Fruit fly (Drosophila melanogaster) whole organism, embryonic: ENCODE measurements around the gene Socs36E.

Experiments used
- B-H1 ChIP-seq: fragments of 200-800 bp; sonication (Bioruptor generic); IDR thresholded peaks from 3 replicates; pipeline ENCODE4 v1.3.6; 2022; ENCODE audit warnings: missing biosample characterization, missing genetic modification characterization
- CG10366 ChIP-seq: fragments of 200-800 bp; sonication (Bioruptor generic); IDR thresholded peaks from 2 replicates; pipeline ENCODE4 v1.3.6; 2022; ENCODE audit warnings: missing biosample characterization, missing genetic modification characterization
- CG10959 ChIP-seq: fragments of 200-800 bp; sonication (Bioruptor generic); IDR thresholded peaks from 2 replicates; pipeline ENCODE4 v1.3.6; 2022; ENCODE audit warnings: missing biosample characterization, missing genetic modification characterization
- CG12155 ChIP-seq: fragments of 200-800 bp; sonication (Bioruptor generic); optimal IDR thresholded peaks from 3 replicates; lab custom pipeline; 2016; ENCODE audit warnings: missing biosample characterization, missing genetic modification characterization
- CG12391 ChIP-seq: fragments of 200-800 bp; sonication (Bioruptor generic); optimal IDR thresholded peaks from 3 replicates; lab custom pipeline; 2018; ENCODE audit warnings: missing biosample characterization, mild to moderate bottlenecking, missing genetic modification characterization, moderate library complexity
- CG13775 ChIP-seq: fragments of 200-800 bp; sonication (Bioruptor generic); optimal IDR thresholded peaks from 3 replicates; lab custom pipeline; 2017; ENCODE audit warnings: missing biosample characterization, mild to moderate bottlenecking, missing genetic modification characterization
- CG14667 ChIP-seq: fragments of 200-800 bp; sonication (Bioruptor generic); IDR thresholded peaks from 2 replicates; pipeline ENCODE4 v1.3.6; 2022; ENCODE audit warnings: missing biosample characterization, missing genetic modification characterization
- CG15269 ChIP-seq: fragments of 200-800 bp; sonication (Bioruptor generic); optimal IDR thresholded peaks from 2 replicates; lab custom pipeline; 2018; ENCODE audit warnings: missing biosample characterization, mild to moderate bottlenecking, missing genetic modification characterization, moderate library complexity
- CG15479 ChIP-seq: fragments of 200-800 bp; sonication (Bioruptor generic); optimal IDR thresholded peaks from 3 replicates; lab custom pipeline; 2019; ENCODE audit warnings: missing biosample characterization, mild to moderate bottlenecking, missing genetic modification characterization, moderate library complexity
- CG15601 ChIP-seq: fragments of 200-800 bp; sonication (Bioruptor generic); optimal IDR thresholded peaks from 3 replicates; lab custom pipeline; 2019; ENCODE audit warnings: missing biosample characterization, mild to moderate bottlenecking, missing genetic modification characterization, moderate library complexity
- CG17328 ChIP-seq: fragments of 200-800 bp; sonication (Bioruptor generic); IDR thresholded peaks from 2 replicates; pipeline ENCODE4 v1.3.6; 2022; ENCODE audit warnings: missing biosample characterization, missing genetic modification characterization
- CG17359 ChIP-seq: fragments of 200-800 bp; sonication (Bioruptor generic); optimal IDR thresholded peaks from 3 replicates; lab custom pipeline; 2018; ENCODE audit warnings: missing biosample characterization, mild to moderate bottlenecking, missing genetic modification characterization, moderate library complexity
- CG18764 ChIP-seq: fragments of 200-800 bp; sonication (Bioruptor generic); optimal IDR thresholded peaks from 3 replicates; lab custom pipeline; 2016; ENCODE audit warnings: missing biosample characterization, missing genetic modification characterization
- CG2678 ChIP-seq: fragments of 200-800 bp; sonication (Bioruptor generic); optimal IDR thresholded peaks from 3 replicates; lab custom pipeline; 2019; ENCODE audit warnings: missing biosample characterization, mild to moderate bottlenecking, missing genetic modification characterization, moderate library complexity
- CG3281 ChIP-seq: fragments of 200-800 bp; sonication (Bioruptor generic); optimal IDR thresholded peaks from 3 replicates; lab custom pipeline; 2017; ENCODE audit warnings: missing biosample characterization, mild to moderate bottlenecking, missing genetic modification characterization
- CG43689 ChIP-seq: fragments of 200-800 bp; sonication (Bioruptor generic); IDR thresholded peaks from 2 replicates; pipeline ENCODE4 v1.3.6; 2022; ENCODE audit warnings: missing biosample characterization, missing genetic modification characterization
- CG4404 ChIP-seq: fragments of 200-800 bp; sonication (Bioruptor generic); IDR thresholded peaks from 2 replicates; pipeline ENCODE4 v1.3.6; 2022; ENCODE audit warnings: missing biosample characterization, missing genetic modification characterization
- CG6689 ChIP-seq: fragments of 200-800 bp; sonication (Bioruptor generic); IDR thresholded peaks from 2 replicates; pipeline ENCODE4 v1.3.6; 2022; ENCODE audit warnings: missing biosample characterization, missing genetic modification characterization
- CG7372 ChIP-seq: fragments of 200-800 bp; sonication (Bioruptor generic); IDR thresholded peaks from 2 replicates; pipeline ENCODE4 v1.3.6; 2022; ENCODE audit warnings: missing biosample characterization, missing genetic modification characterization
- CG7987 ChIP-seq: fragments of 200-800 bp; sonication (Bioruptor generic); optimal IDR thresholded peaks from 2 replicates; lab custom pipeline; 2018; ENCODE audit warnings: missing biosample characterization, mild to moderate bottlenecking, missing genetic modification characterization, moderate library complexity
- CG9437 ChIP-seq: fragments of 200-800 bp; sonication (Bioruptor generic); optimal IDR thresholded peaks from 2 replicates; lab custom pipeline; 2018; ENCODE audit warnings: missing biosample characterization, mild to moderate bottlenecking, missing genetic modification characterization
- CG9817 ChIP-seq: fragments of 200-800 bp; sonication (Bioruptor generic); optimal IDR thresholded peaks from 2 replicates; lab custom pipeline; 2018; ENCODE audit warnings: missing biosample characterization, mild to moderate bottlenecking, missing genetic modification characterization, moderate library complexity
- D19A ChIP-seq: fragments of 200-800 bp; optimal IDR thresholded peaks from 3 replicates; lab custom pipeline; 2019; ENCODE audit warnings: missing biosample characterization, mild to moderate bottlenecking, missing genetic modification characterization, moderate library complexity
- Dll ChIP-seq: fragments of 200-800 bp; sonication (Bioruptor generic); IDR thresholded peaks from 4 replicates; pipeline ENCODE4 v1.3.6; 2022; ENCODE audit warnings: missing biosample characterization, missing genetic modification characterization; ENCODE audit not compliant: partially characterized antibody
- Drgx ChIP-seq: fragments of 200-800 bp; sonication (Bioruptor generic); IDR thresholded peaks from 2 replicates; pipeline ENCODE4 v1.3.6; 2022; ENCODE audit warnings: missing biosample characterization, missing genetic modification characterization
- GATAe ChIP-seq: fragments of 200-800 bp; sonication (Bioruptor generic); conservative IDR thresholded peaks from 2 replicates; pipeline ENCODE4 v1.3.6; 2022; ENCODE audit warnings: missing biosample characterization, missing genetic modification characterization
- HLH3B ChIP-seq: fragments of 200-800 bp; sonication (Bioruptor generic); IDR thresholded peaks from 2 replicates; pipeline ENCODE4 v1.3.6; 2022; ENCODE audit warnings: missing biosample characterization, missing genetic modification characterization
- Hey ChIP-seq: fragments of 200-800 bp; sonication (Bioruptor generic); optimal IDR thresholded peaks from 3 replicates; lab custom pipeline; 2018; ENCODE audit warnings: missing biosample characterization, mild to moderate bottlenecking, missing genetic modification characterization
- Hmr ChIP-seq: fragments of 200-800 bp; sonication (Bioruptor generic); optimal IDR thresholded peaks from 3 replicates; lab custom pipeline; 2017; ENCODE audit warnings: mild to moderate bottlenecking, missing biosample characterization, missing genetic modification reagents, missing genetic modification characterization
- Hr3 ChIP-seq: fragments of 200-800 bp; sonication (Bioruptor generic); optimal IDR thresholded peaks from 3 replicates; lab custom pipeline; 2016; ENCODE audit warnings: missing biosample characterization, missing genetic modification characterization
- Meics ChIP-seq: fragments of 200-800 bp; sonication (Bioruptor generic); optimal IDR thresholded peaks from 2 replicates; lab custom pipeline; 2017; ENCODE audit warnings: missing biosample characterization, mild to moderate bottlenecking, missing genetic modification characterization
- NFAT ChIP-seq: fragments of 200-800 bp; sonication (Bioruptor generic); IDR thresholded peaks from 2 replicates; pipeline ENCODE4 v1.3.6; 2022; ENCODE audit warnings: missing biosample characterization, missing genetic modification characterization
- Opbp ChIP-seq: fragments of 200-800 bp; sonication (Bioruptor generic); IDR thresholded peaks from 3 replicates; pipeline ENCODE4 v1.3.6; 2022; ENCODE audit warnings: missing biosample characterization, missing genetic modification characterization; ENCODE audit not compliant: partially characterized antibody
- Ptx1 ChIP-seq: fragments of 200-800 bp; sonication (Bioruptor generic); IDR thresholded peaks from 2 replicates; pipeline ENCODE4 v1.3.6; 2022; ENCODE audit warnings: missing biosample characterization, missing genetic modification characterization
- Stat92E ChIP-seq, 3 experiments: fragments of >200 bp in 2 of 3; fragments of 200-800 bp in 1 of 3; sonication (Bioruptor generic) in 1 of 3; optimal IDR thresholded peaks; 2 replicates each; lab custom pipeline; 2017 to 2019; ENCODE audit warnings: missing biosample characterization in 3 of 3, missing genetic modification characterization in 3 of 3, mild to moderate bottlenecking in 1 of 3, moderate library complexity in 1 of 3
- Taf1 ChIP-seq: fragments of 200-800 bp; sonication (Bioruptor generic); IDR thresholded peaks from 2 replicates; pipeline ENCODE4 v1.3.6; 2022; ENCODE audit warnings: missing biosample characterization, missing genetic modification characterization
- Trl ChIP-seq, 3 experiments: fragments of >200 bp in 2 of 3; fragments of 200-800 bp in 1 of 3; sonication (Bioruptor generic) in 1 of 3; optimal IDR thresholded peaks; 2 replicates in 1 of 3; 3 replicates in 2 of 3; lab custom pipeline; 2016 to 2017; ENCODE audit warnings: missing biosample characterization in 1 of 3, missing genetic modification characterization in 1 of 3
- bcd ChIP-seq: fragments of 200-800 bp; sonication (Bioruptor generic); optimal IDR thresholded peaks from 2 replicates; lab custom pipeline; 2017; ENCODE audit warnings: missing biosample characterization, mild to moderate bottlenecking, missing genetic modification characterization
- bsh ChIP-seq, 2 experiments: fragments of 200-800 bp; sonication (Bioruptor generic); optimal IDR thresholded peaks; 2 replicates each; lab custom pipeline; 2017 to 2018; ENCODE audit warnings: mild to moderate bottlenecking in 2 of 2, missing biosample characterization in 2 of 2, missing genetic modification characterization in 2 of 2, moderate library complexity in 1 of 2
- chif ChIP-seq, 2 experiments: fragments of 200-800 bp; sonication (Bioruptor generic); optimal IDR thresholded peaks; 3 replicates each; lab custom pipeline; 2016; ENCODE audit warnings: missing biosample characterization in 2 of 2, missing genetic modification characterization in 2 of 2
- ci ChIP-seq: fragments of 200-800 bp; sonication (Bioruptor generic); IDR thresholded peaks from 3 replicates; pipeline ENCODE4 v1.3.6; 2022; ENCODE audit warnings: missing biosample characterization, missing genetic modification characterization
- crol ChIP-seq: fragments of 200-800 bp; sonication (Bioruptor generic); IDR thresholded peaks from 2 replicates; pipeline ENCODE4 v1.3.6; 2022; ENCODE audit warnings: missing biosample characterization, missing genetic modification characterization
- inv ChIP-seq: fragments of 200-800 bp; sonication (Bioruptor generic); IDR thresholded peaks from 2 replicates; pipeline ENCODE4 v1.3.6; 2022; ENCODE audit warnings: missing biosample characterization, missing genetic modification characterization; ENCODE audit not compliant: partially characterized antibody
- kni ChIP-seq: fragments of 200-800 bp; sonication (Bioruptor generic); optimal IDR thresholded peaks from 3 replicates; lab custom pipeline; 2017; ENCODE audit warnings: mild to moderate bottlenecking, missing biosample characterization, missing genetic modification reagents, missing genetic modification characterization
- pho ChIP-seq: fragments of 200-800 bp; sonication (Bioruptor generic); optimal IDR thresholded peaks from 2 replicates; lab custom pipeline; 2016; ENCODE audit warnings: missing biosample characterization, missing genetic modification characterization
- so ChIP-seq: fragments of 200-800 bp; sonication (Bioruptor generic); IDR thresholded peaks from 3 replicates; pipeline ENCODE4 v1.3.6; 2022; ENCODE audit warnings: missing biosample characterization, missing genetic modification characterization
- ttk ChIP-seq: fragments of 200-800 bp; sonication (Bioruptor generic); IDR thresholded peaks from 2 replicates; pipeline ENCODE4 v2.1.2; 2022; ENCODE audit warnings: missing biosample characterization, missing genetic modification characterization

Socs36E gene

DNA sequence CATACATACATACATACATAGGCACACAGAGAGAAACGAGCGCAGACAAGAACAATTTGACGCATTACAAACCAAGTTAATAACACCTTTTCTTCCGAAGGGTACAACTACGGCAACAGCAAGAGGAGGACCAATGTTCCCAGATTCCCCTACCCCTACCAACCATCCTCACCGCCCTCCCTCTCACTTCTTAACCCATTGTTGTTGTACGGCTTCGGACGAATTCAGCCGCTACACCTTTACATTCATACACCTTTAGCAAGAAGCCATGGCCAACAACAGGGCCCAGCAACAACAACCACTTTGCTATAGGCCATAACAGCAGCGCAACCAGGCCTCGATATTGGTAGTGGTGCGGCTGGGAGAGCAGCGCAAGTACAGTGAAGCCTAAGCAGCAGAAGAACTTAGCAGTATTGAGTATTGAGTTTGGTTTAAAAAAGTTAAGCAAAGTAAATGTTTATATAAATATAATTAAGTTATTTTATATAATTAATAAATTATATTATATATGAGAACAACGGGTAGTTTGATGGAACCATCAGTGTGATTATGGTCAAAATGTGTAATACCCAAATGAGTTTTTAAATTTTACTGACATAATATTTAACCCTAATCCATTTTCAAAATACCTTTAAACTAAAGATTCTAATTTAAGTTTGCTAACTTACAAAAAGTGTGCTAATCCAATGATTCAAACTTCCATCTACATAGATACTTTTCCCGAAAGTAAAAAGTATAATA, 1.7 kb downstream of the Socs36E start (continued):
- TF ChIP-seq CG10366 (GFP tag; lab: Robert Waterston, UW): peak; percentile 28; the same call in 1 of the 2 replicates
- TF ChIP-seq bcd (GFP tag; lab: Kevin White, UChicago): peak; percentile 5
- no peak for TF ChIP-seq so (GFP tag; lab: Robert Waterston, UW)
- peak in 1 of 2 experiments; percentile 7 for TF ChIP-seq Trl (optimal IDR thresholded peaks at IDR 0.05; lab: Kevin White, UChicago)
- TF ChIP-seq Trl (GFP tag; optimal IDR thresholded peaks at IDR 0.05; lab: Kevin White, UChicago): no peak
- TF ChIP-seq inv (GFP tag; lab: Robert Waterston, UW): no peak
- TF ChIP-seq CG18764 (GFP tag; lab: Kevin White, UChicago): no peak
- peak; percentile 61; the same call in 1 of the 3 replicates for TF ChIP-seq ci (GFP tag; lab: Robert Waterston, UW)
- TF ChIP-seq bsh (GFP tag; optimal IDR thresholded peaks at IDR 0.05; lab: Kevin White, UChicago): peak in 1 of 2 experiments; percentile 16
- TF ChIP-seq CG4404 (GFP tag; lab: Robert Waterston, UW): 0 out of 2 replicates have a peak, but pooled peaks have one; percentile 8
- peak in 2 of 3 experiments; percentile 20 to 73 for TF ChIP-seq Stat92E (GFP tag; optimal IDR thresholded peaks at IDR 0.05; lab: Kevin White, UChicago)
- peak in 1 of 2 experiments; percentile 10 for TF ChIP-seq chif (GFP tag; optimal IDR thresholded peaks at IDR 0.05; lab: Kevin White, UChicago)
- TF ChIP-seq crol (GFP tag; lab: Robert Waterston, UW): peak; percentile 89
- TF ChIP-seq CG3281 (GFP tag; lab: Kevin White, UChicago): peak; percentile 8
- no peak for TF ChIP-seq CG15601
- TF ChIP-seq B-H1: no peak; the same call in 2 of the 3 replicates
- TF ChIP-seq D19A (tag; lab: Kevin White, UChicago): no peak
- TF ChIP-seq CG9437 (GFP tag; lab: Kevin White, UChicago): peak; percentile 66
- no peak for TF ChIP-seq Dll (GFP tag; lab: Robert Waterston, UW)
- TF ChIP-seq Taf1 (GFP tag; lab: Robert Waterston, UW): peak; percentile 30; the same call in 1 of the 2 replicates
- TF ChIP-seq CG7987 (GFP tag; lab: Kevin White, UChicago): peak; percentile 38
- 0 out of 3 replicates have a peak, but pooled peaks have one; percentile 24 for TF ChIP-seq Opbp
- peak; percentile 17; the same call in 1 of the 2 replicates for TF ChIP-seq ttk (GFP tag; lab: Robert Waterston, UW)
- peak; percentile 11; the same call in 1 of the 2 replicates for TF ChIP-seq CG7372
- TF ChIP-seq GATAe (GFP tag; lab: Robert Waterston, UW): peak; percentile 23; the same call in 1 of the 2 replicates
- peak; percentile 25 for TF ChIP-seq CG17359
- TF ChIP-seq CG14667 (GFP tag; lab: Robert Waterston, UW): peak; percentile 33
- TF ChIP-seq CG13775 (GFP tag; lab: Kevin White, UChicago): peak; percentile 39
- TF ChIP-seq CG2678 (tag; lab: Kevin White, UChicago): peak; percentile 47
- TF ChIP-seq Ptx1 (GFP tag; lab: Robert Waterston, UW): peak; percentile 46
- TF ChIP-seq Drgx (GFP tag; lab: Robert Waterston, UW): peak; percentile 60; the same call in 1 of the 2 replicates
- peak; percentile 60 for TF ChIP-seq kni (GFP tag; lab: Kevin White, UChicago)
- no peak for TF ChIP-seq CG12155 (GFP tag; lab: Kevin White, UChicago)
- TF ChIP-seq CG12391 (tag; lab: Kevin White, UChicago): peak; percentile 0
- peak; percentile 53; the same call in 1 of the 2 replicates for TF ChIP-seq CG17328
- peak; percentile 48 for TF ChIP-seq CG9817 (tag; lab: Kevin White, UChicago)
- TF ChIP-seq CG43689 (GFP tag; lab: Robert Waterston, UW): no peak
- TF ChIP-seq Hr3 (GFP tag; lab: Kevin White, UChicago): peak; percentile 10
- TF ChIP-seq Hmr (GFP tag; lab: Kevin White, UChicago): no peak
- peak; percentile 57 for TF ChIP-seq HLH3B (GFP tag; lab: Robert Waterston, UW)
- TF ChIP-seq CG15479 (GFP tag; lab: Kevin White, UChicago): peak; percentile 66
- no peak for TF ChIP-seq pho
- TF ChIP-seq Meics (GFP tag; lab: Kevin White, UChicago): peak; percentile 26
- no peak for TF ChIP-seq Hey (tag; lab: Kevin White, UChicago)
- TF ChIP-seq CG6689 (GFP tag; lab: Robert Waterston, UW): peak; percentile 55
- peak; percentile 66 for TF ChIP-seq NFAT (GFP tag; lab: Robert Waterston, UW)
- TF ChIP-seq CG10959 (GFP tag; lab: Robert Waterston, UW): peak; percentile 15; the same call in 1 of the 2 replicates
- peak; percentile 44 for TF ChIP-seq CG15269 (tag; lab: Kevin White, UChicago)
